Worm (Caenorhabditis elegans) whole organism, early embryonic: ENCODE results near the gene C16D9.5.

Experiments used
- ceh-13 ChIP-seq: fragments of 200-800 bp; sonication (Bioruptor generic); optimal IDR thresholded peaks from 2 replicates; lab custom pipeline; 2018; ENCODE audit warnings: mild to moderate bottlenecking, missing genetic modification characterization, missing compliant biosample characterization
- ets-7 ChIP-seq: sonication (generic microtip); optimal IDR thresholded peaks from 2 replicates; lab custom pipeline; 2016; ENCODE audit warnings: missing genotype, missing genetic modification characterization, missing compliant biosample characterization
- hmg-4 ChIP-seq: fragments of 200-800 bp; sonication (Bioruptor generic); optimal IDR thresholded peaks from 2 replicates; lab custom pipeline; 2018; ENCODE audit warnings: mild to moderate bottlenecking, missing genetic modification characterization, missing compliant biosample characterization
- pes-1 ChIP-seq: fragments of 200-800 bp; sonication (Bioruptor generic); IDR thresholded peaks from 2 replicates; pipeline ENCODE4 v1.3.6; 2022; ENCODE audit warnings: missing genetic modification reagents, missing genetic modification characterization, missing compliant biosample characterization
- scrt-1 ChIP-seq: fragments of 200-800 bp; sonication (Bioruptor generic); IDR thresholded peaks from 2 replicates; pipeline ENCODE4 v1.3.6; 2022; ENCODE audit warnings: missing genetic modification characterization, missing compliant biosample characterization

Gene C16D9.5

ce11 chrV:8195889-8196418 is 49.4 kb downstream of the C16D9.5 start, which contains the start of gene F20D6.10:
TSS of gene F20D6.10 (minus strand) at chrV:8195939.
- no peak for TF ChIP-seq ets-7 (tag; lab: Kevin White, UChicago)
- TF ChIP-seq pes-1 (GFP tag; lab: Robert Waterston, UW), result no peak
- TF ChIP-seq scrt-1, result no peak
- TF ChIP-seq ceh-13 (GFP tag; lab: Kevin White, UChicago), result no peak
- TF ChIP-seq hmg-4 (GFP tag; lab: Kevin White, UChicago), result no peak
